Comparison of ENCODE assay signal across 1 fruit fly cellular context in genomic region chr3L:7156890-7157289, dm6.
TF ChIP-seq lines count a peak whose summit lies in the region.

Gene corn (minus strand): TSS chr3L:7157073.

TF ChIP-seq in whole organism, embryonic, 481 proteins besides CTCF, POLR2A, EP300 and RAD21 (continued from another document):
- TF ChIP-seq GATAe (GFP tag; conservative IDR thresholded peaks at IDR 0.05; lab: Robert Waterston, UW) (no peak), Deaf1 (tag; optimal IDR thresholded peaks at IDR 0.05; lab: Kevin White, UChicago) (peak; percentile 12), CG10654 (GFP tag; optimal IDR thresholded peaks at IDR 0.05; lab: Kevin White, UChicago) (no peak), CG18619 (GFP tag; optimal IDR thresholded peaks at IDR 0.05; lab: Kevin White, UChicago) (no peak), Jarid2 (GFP tag; optimal IDR thresholded peaks at IDR 0.05; lab: Kevin White, UChicago) (peak; percentile 87), CG34376 (GFP tag; optimal IDR thresholded peaks at IDR 0.05; lab: Kevin White, UChicago) (no peak), Sry-δ (GFP tag; optimal IDR thresholded peaks at IDR 0.05; lab: Kevin White, UChicago) (no peak), Trl (optimal IDR thresholded peaks at IDR 0.05; lab: Kevin White, UChicago) (peak; percentile 46 to 52), Trl (GFP tag; optimal IDR thresholded peaks at IDR 0.05; lab: Kevin White, UChicago) (no peak), CG9797 (GFP tag; optimal IDR thresholded peaks at IDR 0.05; lab: Kevin White, UChicago) (peak; percentile 26), jumu (GFP tag; optimal IDR thresholded peaks at IDR 0.05; lab: Kevin White, UChicago) (no peak), corto (GFP tag; optimal IDR thresholded peaks at IDR 0.05; lab: Kevin White, UChicago) (no peak), al (GFP tag; IDR thresholded peaks at IDR 0.05; lab: Robert Waterston, UW) (no peak), sens (GFP tag; lab: Kevin White, UChicago) (peak; percentile 90), da (GFP tag; optimal IDR thresholded peaks at IDR 0.05; lab: Kevin White, UChicago) (no peak), chm (GFP tag; IDR thresholded peaks at IDR 0.05; lab: Robert Waterston, UW) (peak; percentile 62), prd (optimal IDR thresholded peaks at IDR 0.05; lab: Kevin White, UChicago) (no peak), prd (GFP tag; IDR thresholded peaks at IDR 0.05; lab: Robert Waterston, UW) (no peak), Tbp (GFP tag; optimal IDR thresholded peaks at IDR 0.05; lab: Kevin White, UChicago) (peak; percentile 29), dm (GFP tag; optimal IDR thresholded peaks at IDR 0.05; lab: Kevin White, UChicago) (no peak), CG15514 (GFP tag; optimal IDR thresholded peaks at IDR 0.05; lab: Kevin White, UChicago) (peak; percentile 11), CG8944 (GFP tag; optimal IDR thresholded peaks at IDR 0.05; lab: Kevin White, UChicago) (no peak), pzg (GFP tag; optimal IDR thresholded peaks at IDR 0.05; lab: Kevin White, UChicago) (peak; percentile 38), Atf6 (GFP tag; IDR thresholded peaks at IDR 0.05; lab: Robert Waterston, UW) (no peak), en (GFP tag; optimal IDR thresholded peaks at IDR 0.05; lab: Kevin White, UChicago) (no peak), Stat92E (GFP tag; optimal IDR thresholded peaks at IDR 0.05; lab: Kevin White, UChicago) (no peak), CG8924 (tag; optimal IDR thresholded peaks at IDR 0.05; lab: Kevin White, UChicago) (peak; percentile 67), E2f2 (GFP tag; IDR thresholded peaks at IDR 0.05; lab: Robert Waterston, UW) (peak; percentile 47; the same call in 1 of the 2 replicates), CG2712 (tag; optimal IDR thresholded peaks at IDR 0.05; lab: Kevin White, UChicago) (no peak), ci (GFP tag; IDR thresholded peaks at IDR 0.05; lab: Robert Waterston, UW) (peak; percentile 13; the same call in 1 of the 3 replicates), Scr (GFP tag; IDR thresholded peaks at IDR 0.05; lab: Robert Waterston, UW; ENCODE audit: partially characterized antibody) (0 out of 2 replicates have a peak, but pooled peaks have one; percentile 8), Nf-YA (GFP tag; IDR thresholded peaks at IDR 0.05; lab: Robert Waterston, UW) (no peak), CG16779 (GFP tag; IDR thresholded peaks at IDR 0.05; lab: Robert Waterston, UW) (no peak), BEAF-32 (GFP tag; optimal IDR thresholded peaks at IDR 0.05; lab: Kevin White, UChicago) (peak; percentile 5), CG17186 (GFP tag; optimal IDR thresholded peaks at IDR 0.05; lab: Kevin White, UChicago) (no peak), sima (GFP tag; optimal IDR thresholded peaks at IDR 0.05; lab: Kevin White, UChicago) (no peak), CG32532 (GFP tag; IDR thresholded peaks at IDR 0.05; lab: Robert Waterston, UW) (no peak; the same call in 1 of the 2 replicates), E2f1 (GFP tag; IDR thresholded peaks at IDR 0.05; lab: Robert Waterston, UW) (no peak), ato (GFP tag; IDR thresholded peaks at IDR 0.05; lab: Robert Waterston, UW; ENCODE audit: partially characterized antibody) (peak; percentile 20; the same call in 1 of the 2 replicates), fd96Cb (tag; optimal IDR thresholded peaks at IDR 0.05; lab: Kevin White, UChicago) (no peak), Dad (GFP tag; optimal IDR thresholded peaks at IDR 0.05; lab: Kevin White, UChicago) (no peak), ewg (GFP tag; optimal IDR thresholded peaks at IDR 0.05; lab: Kevin White, UChicago) (peak; percentile 4), dimm (GFP tag; IDR thresholded peaks at IDR 0.05; lab: Robert Waterston, UW) (no peak), CG9817 (tag; optimal IDR thresholded peaks at IDR 0.05; lab: Kevin White, UChicago) (peak; percentile 3), Dp (GFP tag; optimal IDR thresholded peaks at IDR 0.05; lab: Kevin White, UChicago) (peak; percentile 39), Opbp (GFP tag; IDR thresholded peaks at IDR 0.05; lab: Robert Waterston, UW; ENCODE audit: partially characterized antibody) (peak; percentile 34; the same call in 1 of the 3 replicates), tap (tag; optimal IDR thresholded peaks at IDR 0.05; lab: Kevin White, UChicago) (no peak), run (tag; optimal IDR thresholded peaks at IDR 0.05; lab: Kevin White, UChicago) (no peak), Med (GFP tag; lab: Kevin White, UChicago) (peak; percentile 72), Hr39 (optimal IDR thresholded peaks at IDR 0.05; lab: Kevin White, UChicago) (no peak), CG17829 (tag; optimal IDR thresholded peaks at IDR 0.05; lab: Kevin White, UChicago) (peak; percentile 15), scrt (GFP tag; optimal IDR thresholded peaks at IDR 0.05; lab: Kevin White, UChicago) (peak; percentile 24), her (GFP tag; optimal IDR thresholded peaks at IDR 0.05; lab: Kevin White, UChicago) (no peak), CG1792 (GFP tag; optimal IDR thresholded peaks at IDR 0.05; lab: Kevin White, UChicago) (no peak), chinmo (GFP tag; IDR thresholded peaks at IDR 0.05; lab: Robert Waterston, UW; ENCODE audit: partially characterized antibody) (0 out of 4 replicates have a peak, but pooled peaks have one; percentile 69), Rfx (GFP tag; IDR thresholded peaks at IDR 0.05; lab: Robert Waterston, UW) (no peak), CG9727 (GFP tag; optimal IDR thresholded peaks at IDR 0.05; lab: Kevin White, UChicago) (no peak), Lhr (GFP tag; optimal IDR thresholded peaks at IDR 0.05; lab: Kevin White, UChicago) (no peak), CG13287 (GFP tag; IDR thresholded peaks at IDR 0.05; lab: Robert Waterston, UW; ENCODE audit: partially characterized antibody) (0 out of 2 replicates have a peak, but pooled peaks have one; percentile 38), fu2 (GFP tag; optimal IDR thresholded peaks at IDR 0.05; lab: Kevin White, UChicago) (no peak), unc-4 (GFP tag; IDR thresholded peaks at IDR 0.05; lab: Robert Waterston, UW; ENCODE audit: partially characterized antibody) (no peak), row (GFP tag; IDR thresholded peaks at IDR 0.05; lab: Robert Waterston, UW) (peak; percentile 20; the same call in 1 of the 3 replicates), gfzf (GFP tag; optimal IDR thresholded peaks at IDR 0.05; lab: Kevin White, UChicago) (peak; percentile 71), CG4404 (GFP tag; IDR thresholded peaks at IDR 0.05; lab: Robert Waterston, UW) (no peak), CG12769 (tag; optimal IDR thresholded peaks at IDR 0.05; lab: Kevin White, UChicago) (no peak), CG7987 (GFP tag; optimal IDR thresholded peaks at IDR 0.05; lab: Kevin White, UChicago) (peak; percentile 0), unpg (GFP tag; optimal IDR thresholded peaks at IDR 0.05; lab: Kevin White, UChicago) (no peak), YL-1 (GFP tag; optimal IDR thresholded peaks at IDR 0.05; lab: Kevin White, UChicago) (peak; percentile 14), Dbx (GFP tag; IDR thresholded peaks at IDR 0.05; lab: Robert Waterston, UW) (0 out of 3 replicates have a peak, but pooled peaks have one; percentile 23), zfh1 (GFP tag; IDR thresholded peaks at IDR 0.05; lab: Robert Waterston, UW) (0 out of 3 replicates have a peak, but pooled peaks have one; percentile 35), CG12659 (GFP tag; optimal IDR thresholded peaks at IDR 0.05; lab: Kevin White, UChicago) (peak; percentile 26), ap (GFP tag; IDR thresholded peaks at IDR 0.05; lab: Robert Waterston, UW) (no peak), CG14667 (GFP tag; IDR thresholded peaks at IDR 0.05; lab: Robert Waterston, UW) (no peak), H2.0 (GFP tag; IDR thresholded peaks at IDR 0.05; lab: Robert Waterston, UW) (no peak), mld (GFP tag; IDR thresholded peaks at IDR 0.05; lab: Robert Waterston, UW; ENCODE audit: partially characterized antibody) (no peak), amos (GFP tag; IDR thresholded peaks at IDR 0.05; lab: Robert Waterston, UW; ENCODE audit: partially characterized antibody) (peak; percentile 42; the same call in 1 of the 2 replicates), nom (GFP tag; optimal IDR thresholded peaks at IDR 0.05; lab: Kevin White, UChicago) (peak; percentile 13), Meics (GFP tag; optimal IDR thresholded peaks at IDR 0.05; lab: Kevin White, UChicago) (peak; percentile 23), sna (GFP tag; IDR thresholded peaks at IDR 0.05; lab: Robert Waterston, UW; ENCODE audit: partially characterized antibody) (no peak), lab (GFP tag; optimal IDR thresholded peaks at IDR 0.05; lab: Kevin White, UChicago) (peak; percentile 14), CG31365 (tag; optimal IDR thresholded peaks at IDR 0.05; lab: Kevin White, UChicago) (no peak), dysf (GFP tag; IDR thresholded peaks at IDR 0.05; lab: Robert Waterston, UW) (no peak), lola (GFP tag; optimal IDR thresholded peaks at IDR 0.05; lab: Kevin White, UChicago) (no peak), CG30431 (GFP tag; optimal IDR thresholded peaks at IDR 0.05; lab: Kevin White, UChicago) (no peak), Vsx1 (GFP tag; optimal IDR thresholded peaks at IDR 0.05; lab: Kevin White, UChicago) (no peak), CG7372 (GFP tag; IDR thresholded peaks at IDR 0.05; lab: Robert Waterston, UW) (no peak), so (GFP tag; IDR thresholded peaks at IDR 0.05; lab: Robert Waterston, UW) (no peak), D19B (GFP tag; optimal IDR thresholded peaks at IDR 0.05; lab: Kevin White, UChicago) (no peak), Fer3 (tag; optimal IDR thresholded peaks at IDR 0.05; lab: Kevin White, UChicago) (no peak), lmd (GFP tag; IDR thresholded peaks at IDR 0.05; lab: Robert Waterston, UW) (no peak), crc (GFP tag; optimal IDR thresholded peaks at IDR 0.05; lab: Kevin White, UChicago) (no peak), CG6791 (GFP tag; IDR thresholded peaks at IDR 0.05; lab: Robert Waterston, UW; ENCODE audit: partially characterized antibody) (peak; percentile 36; the same call in 2 of the 3 replicates), H15 (GFP tag; IDR thresholded peaks at IDR 0.05; lab: Robert Waterston, UW) (no peak), CG6854 (GFP tag; optimal IDR thresholded peaks at IDR 0.05; lab: Kevin White, UChicago) (no peak), B-H2 (GFP tag; optimal IDR thresholded peaks at IDR 0.05; lab: Kevin White, UChicago) (peak; percentile 0)
TF ChIP-seq in whole organism, embryonic: peak in this region for 46.
